Worm (Caenorhabditis elegans): ENCODE results near the gene ifd-2.

Gene ifd-2

DNA sequence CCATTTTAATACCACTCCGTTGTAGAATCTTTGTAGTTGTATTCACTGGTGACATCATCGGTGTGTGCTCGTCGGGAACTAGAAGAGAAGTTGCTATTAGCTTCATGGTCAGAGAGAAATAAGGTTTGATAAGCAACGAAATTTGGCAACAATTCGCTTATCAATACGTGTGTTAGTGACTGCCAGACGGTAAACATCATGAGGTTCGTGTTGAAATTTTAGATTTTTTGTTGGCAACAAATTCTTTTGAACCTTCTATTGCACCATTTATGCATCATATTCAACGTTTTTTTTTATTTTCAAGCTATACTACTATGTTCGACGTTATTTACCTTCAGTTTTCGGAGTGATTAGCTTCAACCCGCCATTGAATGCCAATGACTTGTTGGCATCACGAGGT, 8.0 kb upstream of the ifd-2 start:
- TF ChIP-seq ces-1 (GFP tag; optimal IDR thresholded peaks at IDR 0.05) (no peak), hlh-1 (tag; optimal IDR thresholded peaks at IDR 0.05) (no peak), zip-8 (tag; optimal IDR thresholded peaks at IDR 0.05) (no peak), unc-62 (GFP tag; optimal IDR thresholded peaks at IDR 0.05) (no peak), pha-4 (tag; optimal IDR thresholded peaks at IDR 0.05) (no peak), sptf-1 (tag; optimal IDR thresholded peaks at IDR 0.05) (no peak)

DNA sequence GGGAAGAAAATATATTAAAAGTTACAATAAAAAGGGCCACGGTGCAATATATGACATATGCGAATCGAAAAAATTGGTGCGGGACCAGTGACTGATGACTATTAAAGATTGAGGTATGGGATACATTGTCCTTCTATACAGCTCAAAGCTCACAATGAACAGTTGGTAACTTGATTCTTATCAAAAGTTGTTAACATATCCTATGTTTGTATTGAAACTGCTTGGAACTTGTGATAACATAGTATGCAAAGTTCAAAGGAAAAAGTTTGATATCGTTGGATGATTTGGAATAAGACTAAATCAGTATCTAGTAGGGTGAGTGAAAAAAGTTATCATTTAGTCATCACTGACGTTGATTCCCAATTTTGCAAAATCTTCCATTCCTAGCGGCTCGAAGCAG, 2.3 kb upstream of the ifd-2 start:
- no peak for TF ChIP-seq elt-3 (tag; optimal IDR thresholded peaks at IDR 0.05)
- no peak for TF ChIP-seq mls-2 (tag; optimal IDR thresholded peaks at IDR 0.05)
- TF ChIP-seq nhr-12 (tag; optimal IDR thresholded peaks at IDR 0.05): no peak
- TF ChIP-seq drap-1 (GFP tag; optimal IDR thresholded peaks at IDR 0.05): no peak
- no peak for TF ChIP-seq pha-4 (tag; optimal IDR thresholded peaks at IDR 0.05)
- TF ChIP-seq nhr-237 (tag; optimal IDR thresholded peaks at IDR 0.05): no peak
- no peak for TF ChIP-seq lsy-2 (tag; optimal IDR thresholded peaks at IDR 0.05)
- TF ChIP-seq flh-1 (GFP tag; optimal IDR thresholded peaks at IDR 0.05): no peak
- TF ChIP-seq M03D4.4 (tag; optimal IDR thresholded peaks at IDR 0.05): no peak
- no peak for TF ChIP-seq lin-13 (tag; optimal IDR thresholded peaks at IDR 0.05)
- no peak for TF ChIP-seq cnd-1 (tag; optimal IDR thresholded peaks at IDR 0.05)
- TF ChIP-seq ceh-83 (GFP tag; optimal IDR thresholded peaks at IDR 0.05): no peak
- no peak for TF ChIP-seq ceh-43 (GFP tag; optimal IDR thresholded peaks at IDR 0.05)
- no peak for TF ChIP-seq bed-3 (GFP tag; optimal IDR thresholded peaks at IDR 0.05)
- TF ChIP-seq lin-32 (GFP tag; optimal IDR thresholded peaks at IDR 0.05): no peak
- no peak for TF ChIP-seq zip-8 (tag; optimal IDR thresholded peaks at IDR 0.05)
- TF ChIP-seq unc-39 (tag; optimal IDR thresholded peaks at IDR 0.05): no peak
- TF ChIP-seq nhr-28 (tag; optimal IDR thresholded peaks at IDR 0.05): no peak

DNA sequence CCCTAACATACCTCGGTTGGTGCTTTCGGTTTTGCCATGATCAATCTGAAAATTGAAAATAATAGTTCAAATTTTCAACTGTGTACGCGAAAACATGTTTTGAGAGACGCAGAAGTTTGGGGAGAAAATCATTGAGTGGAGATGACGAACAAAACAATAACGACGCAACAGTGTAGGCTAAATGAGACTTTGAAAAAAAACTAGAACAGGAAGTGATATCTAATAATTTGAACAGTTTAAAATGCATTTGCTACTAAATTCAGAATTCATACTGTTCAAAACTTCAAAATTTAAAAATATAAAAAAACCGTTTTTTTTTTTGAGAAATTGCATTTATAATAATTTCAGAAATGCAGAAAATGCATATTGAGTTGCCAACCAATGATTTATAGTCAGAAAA, 2.7 kb downstream of the ifd-2 start, which contains the start of gene F25E2.3:
F25E2.3 (minus strand) TSS at position 101 of the 400 bp plus-strand sequence.
- TF ChIP-seq ceh-83 (GFP tag; optimal IDR thresholded peaks at IDR 0.05) (no peak), tbx-8 (GFP tag; optimal IDR thresholded peaks at IDR 0.05) (no peak), ceh-39 (tag; optimal IDR thresholded peaks at IDR 0.05) (no peak), pha-4 (tag; optimal IDR thresholded peaks at IDR 0.05) (no peak), unc-62 (GFP tag; optimal IDR thresholded peaks at IDR 0.05) (no peak), ztf-11 (tag; optimal IDR thresholded peaks at IDR 0.05) (no peak)

DNA sequence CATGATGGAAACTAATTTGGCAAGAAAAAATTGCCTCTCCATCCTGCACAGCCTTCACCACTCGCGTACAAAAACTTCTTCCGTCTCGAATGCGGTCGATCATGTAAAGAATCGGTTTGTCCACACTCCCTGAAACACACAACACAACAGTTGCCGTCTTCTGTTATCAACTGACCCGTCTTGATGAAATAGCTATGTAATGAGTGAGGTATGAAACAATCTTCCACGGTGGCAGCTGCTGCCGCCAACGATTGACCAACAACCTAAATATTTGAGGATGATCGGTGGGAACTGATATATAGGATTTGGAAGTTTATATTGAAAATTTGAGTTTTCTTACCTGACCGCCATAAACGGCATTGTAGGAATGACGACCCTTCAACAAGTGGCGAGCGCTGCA, 3.5 kb downstream of the ifd-2 start:
- TF ChIP-seq pha-4 (tag; optimal IDR thresholded peaks at IDR 0.05) (no peak), hlh-1 (tag; optimal IDR thresholded peaks at IDR 0.05) (peak; percentile 93), lin-32 (GFP tag; optimal IDR thresholded peaks at IDR 0.05) (no peak), unc-120 (tag; optimal IDR thresholded peaks at IDR 0.05; ENCODE audit: poor library complexity, severe bottlenecking) (peak; percentile 40)

DNA sequence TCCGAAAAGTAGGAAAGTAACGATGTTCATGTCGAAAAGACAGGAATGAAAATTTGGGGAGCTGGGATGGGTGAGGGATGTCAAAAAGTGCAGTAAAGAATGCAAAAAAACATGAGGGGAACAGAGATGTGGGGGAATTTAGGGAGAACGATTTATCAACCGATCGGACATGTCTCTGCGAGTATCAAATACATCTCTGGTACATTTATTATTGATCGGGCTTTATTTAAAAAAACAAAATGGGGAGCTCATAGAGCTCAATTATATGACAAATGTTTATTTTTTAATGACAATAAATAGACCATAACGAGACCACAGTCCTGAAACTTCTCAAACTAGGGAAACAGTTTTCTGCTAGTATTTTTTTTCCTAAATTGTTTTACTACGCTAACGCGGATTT, 5.0 kb downstream of the ifd-2 start, which contains the start of gene F25E2.2:
F25E2.2 (minus strand) TSS at position 101 of the 400 bp plus-strand sequence.
- TF ChIP-seq tbx-8 (GFP tag; optimal IDR thresholded peaks at IDR 0.05) (no peak), unc-62 (GFP tag; optimal IDR thresholded peaks at IDR 0.05) (no peak), nhr-76 (tag; optimal IDR thresholded peaks at IDR 0.05) (no peak), ceh-39 (tag; optimal IDR thresholded peaks at IDR 0.05) (no peak), nhr-237 (tag; optimal IDR thresholded peaks at IDR 0.05) (no peak), sptf-1 (tag; optimal IDR thresholded peaks at IDR 0.05) (no peak)

- TF ChIP-seq nhr-2 (tag; optimal IDR thresholded peaks at IDR 0.05) (peak; percentile 38), ceh-39 (tag; optimal IDR thresholded peaks at IDR 0.05) (peak; percentile 98), zip-8 (tag; optimal IDR thresholded peaks at IDR 0.05) (no peak), lsy-2 (tag; optimal IDR thresholded peaks at IDR 0.05) (peak; percentile 89), cnd-1 (tag; optimal IDR thresholded peaks at IDR 0.05) (peak; percentile 86), nhr-237 (tag; optimal IDR thresholded peaks at IDR 0.05) (peak; percentile 99), bed-3 (GFP tag; optimal IDR thresholded peaks at IDR 0.05) (peak; percentile 51), lin-32 (GFP tag; optimal IDR thresholded peaks at IDR 0.05) (peak; percentile 14), ceh-43 (GFP tag; optimal IDR thresholded peaks at IDR 0.05) (peak; percentile 74), lin-13 (tag; optimal IDR thresholded peaks at IDR 0.05) (peak; percentile 84), unc-62 (GFP tag; optimal IDR thresholded peaks at IDR 0.05) (peak; percentile 69), mep-1 (tag; optimal IDR thresholded peaks at IDR 0.05) (peak; percentile 96), ceh-83 (GFP tag; optimal IDR thresholded peaks at IDR 0.05) (peak; percentile 43), elt-1 (tag; optimal IDR thresholded peaks at IDR 0.05; ENCODE audit: borderline replicate concordance, insufficient read depth) (no peak), sptf-1 (tag; optimal IDR thresholded peaks at IDR 0.05) (peak; percentile 92), unc-120 (tag; optimal IDR thresholded peaks at IDR 0.05; ENCODE audit: poor library complexity, severe bottlenecking) (peak; percentile 78), pha-4 (tag; optimal IDR thresholded peaks at IDR 0.05) (peak; percentile 98), snpc-4 (tag; optimal IDR thresholded peaks at IDR 0.05) (no peak), hlh-1 (tag; optimal IDR thresholded peaks at IDR 0.05) (peak; percentile 84), tbx-8 (GFP tag; optimal IDR thresholded peaks at IDR 0.05) (peak; percentile 59), unc-39 (tag; optimal IDR thresholded peaks at IDR 0.05) (peak; percentile 92), nhr-12 (tag; optimal IDR thresholded peaks at IDR 0.05) (peak; percentile 74), nhr-28 (tag; optimal IDR thresholded peaks at IDR 0.05) (peak; percentile 66), elt-3 (tag; optimal IDR thresholded peaks at IDR 0.05) (peak; percentile 94), ces-1 (GFP tag; optimal IDR thresholded peaks at IDR 0.05) (peak; percentile 96), ham-2 (GFP tag; optimal IDR thresholded peaks at IDR 0.05) (peak; percentile 38), mab-5 (tag; optimal IDR thresholded peaks at IDR 0.05) (peak; percentile 92), mls-2 (tag; optimal IDR thresholded peaks at IDR 0.05) (peak; percentile 83), nhr-76 (tag; optimal IDR thresholded peaks at IDR 0.05) (no peak), M03D4.4 (tag; optimal IDR thresholded peaks at IDR 0.05) (peak; percentile 78), flh-1 (GFP tag; optimal IDR thresholded peaks at IDR 0.05) (no peak), drap-1 (GFP tag; optimal IDR thresholded peaks at IDR 0.05) (peak; percentile 93), ztf-11 (tag; optimal IDR thresholded peaks at IDR 0.05) (peak; percentile 84), sem-2 (GFP tag; optimal IDR thresholded peaks at IDR 0.05) (no peak)
Observed at ce11 chrX:806515-806914, 9.2 kb downstream of the ifd-2 start.
